Worm (Caenorhabditis elegans) whole organism, L4 larva: ENCODE data around the gene Y47D3A.21.
A peak's percentile ranks its signal among the peaks of the same experiment; 100 is the strongest.

ENCODE experiments used
- F10B5.3 ChIP-seq: sonication (generic microtip); optimal IDR thresholded peaks from 2 replicates; lab custom pipeline; 2016; ENCODE audit warnings: mild to moderate bottlenecking, missing genetic modification characterization, missing compliant biosample characterization
- F44E2.7 ChIP-seq: fragments of 200-800 bp; sonication (Bioruptor generic); IDR thresholded peaks from 2 replicates; pipeline ENCODE4 v2.1.2; 2022; ENCODE audit warnings: missing genetic modification characterization, missing compliant biosample characterization
- R02D3.7 ChIP-seq: fragments of 150-350 bp; sonication (generic microtip); optimal IDR thresholded peaks from 3 replicates; lab custom pipeline; 2014; ENCODE audit warnings: missing biosample characterization, missing genetic modification characterization
- Y105C5A.15 ChIP-seq: fragments of 200-800 bp; sonication (Bioruptor generic); IDR thresholded peaks from 2 replicates; pipeline ENCODE4 v1.3.6; 2022; ENCODE audit warnings: missing genetic modification characterization, missing compliant biosample characterization
- Y5F2A.4 ChIP-seq: fragments of 200-800 bp; sonication (Bioruptor generic); optimal IDR thresholded peaks from 2 replicates; lab custom pipeline; 2018; ENCODE audit warnings: mild to moderate bottlenecking, missing genetic modification characterization, missing compliant biosample characterization
- ZK337.2 ChIP-seq: fragments of 200-800 bp; sonication (Bioruptor generic); IDR thresholded peaks from 2 replicates; pipeline ENCODE4 v1.3.6; 2022; ENCODE audit warnings: missing genetic modification reagents, missing genetic modification characterization, missing compliant biosample characterization
- ama-1 ChIP-seq: fragments of 150-350 bp; optimal IDR thresholded peaks from 2 replicates; lab custom pipeline; 2014; ENCODE audit warnings: inconsistent platforms, mixed read lengths
- attf-4 ChIP-seq: sonication (generic microtip); optimal IDR thresholded peaks from 3 replicates; lab custom pipeline; 2017; ENCODE audit warnings: missing biosample characterization, missing genetic modification characterization
- ceh-32 ChIP-seq: sonication (generic microtip); optimal IDR thresholded peaks from 2 replicates; lab custom pipeline; 2016; ENCODE audit warnings: mild to moderate bottlenecking, missing genetic modification characterization, missing compliant biosample characterization; ENCODE audit not compliant: poor library complexity
- ceh-44 ChIP-seq: fragments of 200-800 bp; sonication (Bioruptor generic); IDR thresholded peaks from 2 replicates; pipeline ENCODE4 v1.3.6; 2022; ENCODE audit warnings: missing genetic modification reagents, missing genetic modification characterization, missing compliant biosample characterization
- ceh-62 ChIP-seq: sonication (generic microtip); optimal IDR thresholded peaks from 2 replicates; lab custom pipeline; 2017; ENCODE audit warnings: missing biosample characterization, missing genetic modification characterization
- cey-2 ChIP-seq: sonication (generic microtip); optimal IDR thresholded peaks from 3 replicates; lab custom pipeline; 2017; ENCODE audit warnings: missing genetic modification characterization, mild to moderate bottlenecking, missing compliant biosample characterization, antibody characterized with exemption, borderline replicate concordance; ENCODE audit not compliant: insufficient read depth
- ctbp-1 ChIP-seq: fragments of 200-800 bp; sonication (Bioruptor generic); IDR thresholded peaks from 2 replicates; pipeline ENCODE4 v1.3.6; 2022; ENCODE audit warnings: missing genetic modification reagents, missing genetic modification characterization, missing compliant biosample characterization
- daf-16 ChIP-seq, 3 experiments: sonication (generic microtip); optimal IDR thresholded peaks; 2 replicates each; lab custom pipeline; 2016 to 2017; ENCODE audit warnings: missing genetic modification characterization in 3 of 3, missing genetic modification reagents in 3 of 3, mild to moderate bottlenecking in 2 of 3, missing compliant biosample characterization in 2 of 3, missing biosample characterization in 1 of 3, moderate library complexity in 1 of 3
- daf-8 ChIP-seq: fragments of 200-800 bp; sonication (Bioruptor generic); IDR thresholded peaks from 2 replicates; pipeline ENCODE4 v1.3.6; 2022; ENCODE audit warnings: missing genetic modification characterization, missing compliant biosample characterization
- dpl-1 ChIP-seq: fragments of 150-350 bp; optimal IDR thresholded peaks from 2 replicates; lab custom pipeline; 2014; ENCODE audit warnings: missing biosample characterization, missing genetic modification reagents, missing genetic modification characterization
- dve-1 ChIP-seq: sonication (generic microtip); optimal IDR thresholded peaks from 2 replicates; lab custom pipeline; 2017; ENCODE audit warnings: antibody characterized with exemption, mild to moderate bottlenecking, missing genetic modification characterization, missing compliant biosample characterization; ENCODE audit not compliant: insufficient read depth
- egl-27 ChIP-seq: sonication (generic microtip); optimal IDR thresholded peaks from 3 replicates; lab custom pipeline; 2017; ENCODE audit warnings: missing biosample characterization, missing genetic modification reagents, missing genetic modification characterization
- egl-43 ChIP-seq: fragments of 200-800 bp; sonication (Bioruptor generic); IDR thresholded peaks from 2 replicates; pipeline ENCODE4 v1.3.6; 2022; ENCODE audit warnings: missing genetic modification reagents, missing genetic modification characterization, missing compliant biosample characterization
- fkh-10 ChIP-seq: fragments of 150-350 bp; optimal IDR thresholded peaks from 2 replicates; lab custom pipeline; 2014; ENCODE audit warnings: missing biosample characterization, missing genetic modification reagents, missing genetic modification characterization
- gei-8 ChIP-seq: fragments of 200-800 bp; sonication (Bioruptor generic); optimal IDR thresholded peaks from 2 replicates; lab custom pipeline; 2018; ENCODE audit warnings: mild to moderate bottlenecking, missing genetic modification characterization, missing compliant biosample characterization
- hlh-11 ChIP-seq: fragments of 200-800 bp; sonication (Bioruptor generic); optimal IDR thresholded peaks from 2 replicates; lab custom pipeline; 2018; ENCODE audit warnings: mild to moderate bottlenecking, missing genetic modification characterization, missing compliant biosample characterization
- hmg-1.1 ChIP-seq: fragments of 200-800 bp; sonication (Bioruptor generic); IDR thresholded peaks from 2 replicates; pipeline ENCODE4 v1.3.6; 2022; ENCODE audit warnings: missing genetic modification reagents, missing genetic modification characterization, missing compliant biosample characterization
- jun-1 ChIP-seq: fragments of 150-350 bp; optimal IDR thresholded peaks from 2 replicates; lab custom pipeline; 2014; ENCODE audit warnings: missing biosample characterization, missing genetic modification reagents, missing genetic modification characterization
- lim-7 ChIP-seq: fragments of 200-800 bp; sonication (Bioruptor generic); IDR thresholded peaks from 2 replicates; pipeline ENCODE4 v1.3.6; 2022; ENCODE audit warnings: missing genetic modification characterization, missing compliant biosample characterization
- lin-38 ChIP-seq: fragments of 200-800 bp; sonication (Bioruptor generic); IDR thresholded peaks from 2 replicates; pipeline ENCODE4 v1.3.6; 2022; ENCODE audit warnings: missing genetic modification reagents, missing genetic modification characterization, missing compliant biosample characterization
- lin-39 ChIP-seq: fragments of 150-350 bp; optimal IDR thresholded peaks from 2 replicates; lab custom pipeline; 2014; ENCODE audit warnings: missing biosample characterization, missing genetic modification reagents, missing genetic modification characterization
- madf-5 ChIP-seq, 2 experiments: fragments of 200-800 bp; sonication (Bioruptor generic); IDR thresholded peaks; 2 replicates each; pipeline ENCODE4 v1.3.6; 2022; ENCODE audit warnings: missing compliant biosample characterization in 2 of 2, missing genetic modification characterization in 2 of 2
- madf-9 ChIP-seq: fragments of 200-800 bp; sonication (Bioruptor generic); conservative IDR thresholded peaks from 2 replicates; pipeline ENCODE4 v1.3.6; 2022; ENCODE audit warnings: missing genetic modification reagents, missing genetic modification characterization, missing compliant biosample characterization
- mdt-29 ChIP-seq: fragments of 200-800 bp; sonication (Bioruptor generic); IDR thresholded peaks from 2 replicates; pipeline ENCODE4 v1.3.6; 2022; ENCODE audit warnings: missing genetic modification reagents, missing genetic modification characterization, missing compliant biosample characterization
- mep-1 ChIP-seq: fragments of 150-350 bp; sonication (generic microtip); optimal IDR thresholded peaks from 3 replicates; lab custom pipeline; 2014; ENCODE audit warnings: missing biosample characterization, missing genetic modification characterization
- mes-2 ChIP-seq: sonication (generic microtip); optimal IDR thresholded peaks from 2 replicates; lab custom pipeline; 2016; ENCODE audit warnings: missing genotype, mild to moderate bottlenecking, missing genetic modification characterization, missing compliant biosample characterization; ENCODE audit not compliant: poor library complexity, severe bottlenecking
- mxl-3 ChIP-seq: fragments of 200-800 bp; sonication (Bioruptor generic); optimal IDR thresholded peaks from 2 replicates; lab custom pipeline; 2018; ENCODE audit warnings: mild to moderate bottlenecking, missing genetic modification characterization, missing compliant biosample characterization
- nhr-11 ChIP-seq: fragments of 150-350 bp; optimal IDR thresholded peaks from 2 replicates; lab custom pipeline; 2014; ENCODE audit warnings: missing biosample characterization, missing genetic modification characterization
- nhr-237 ChIP-seq: sonication (generic microtip); optimal IDR thresholded peaks from 2 replicates; lab custom pipeline; 2017; ENCODE audit warnings: missing biosample characterization, missing genetic modification characterization
- nhr-48 ChIP-seq: sonication (generic microtip); optimal IDR thresholded peaks from 2 replicates; lab custom pipeline; 2016; ENCODE audit warnings: mild to moderate bottlenecking, missing genetic modification characterization, missing compliant biosample characterization
- nhr-6 ChIP-seq: fragments of 150-350 bp; optimal IDR thresholded peaks from 2 replicates; lab custom pipeline; 2014; ENCODE audit warnings: missing biosample characterization, missing genetic modification characterization
- nhr-76 ChIP-seq: fragments of 150-350 bp; optimal IDR thresholded peaks from 2 replicates; lab custom pipeline; 2014; ENCODE audit warnings: missing biosample characterization, missing genetic modification characterization
- nhr-77 ChIP-seq: fragments of 150-350 bp; optimal IDR thresholded peaks from 2 replicates; lab custom pipeline; 2014; ENCODE audit warnings: missing biosample characterization, missing genetic modification characterization
- rbr-2 ChIP-seq: sonication (generic microtip); optimal IDR thresholded peaks from 2 replicates; lab custom pipeline; 2016; ENCODE audit warnings: missing genotype, missing genetic modification characterization, missing compliant biosample characterization
- set-16 ChIP-seq: fragments of 200-800 bp; sonication (Bioruptor generic); IDR thresholded peaks from 2 replicates; pipeline ENCODE4 v1.3.6; 2022; ENCODE audit warnings: missing genetic modification reagents, missing genetic modification characterization, missing compliant biosample characterization
- snpc-1.2 ChIP-seq: fragments of 200-800 bp; sonication (Bioruptor generic); IDR thresholded peaks from 2 replicates; pipeline ENCODE4 v1.3.6; 2022; ENCODE audit warnings: missing genetic modification reagents, missing genetic modification characterization, missing compliant biosample characterization
- snpc-4 ChIP-seq: fragments of 150-350 bp; optimal IDR thresholded peaks from 2 replicates; lab custom pipeline; 2014; ENCODE audit warnings: missing biosample characterization, missing genetic modification characterization
- spr-1 ChIP-seq: sonication (generic microtip); optimal IDR thresholded peaks from 2 replicates; lab custom pipeline; 2016; ENCODE audit warnings: mild to moderate bottlenecking, missing genetic modification characterization, missing compliant biosample characterization
- tag-97 ChIP-seq: fragments of 200-800 bp; sonication (Bioruptor generic); IDR thresholded peaks from 2 replicates; pipeline ENCODE4 v1.3.6; 2022; ENCODE audit warnings: missing genetic modification characterization, missing compliant biosample characterization
- tra-1 ChIP-seq: fragments of 200-800 bp; sonication (Bioruptor generic); IDR thresholded peaks from 2 replicates; pipeline ENCODE4 v1.3.6; 2022; ENCODE audit warnings: missing genetic modification reagents, missing genetic modification characterization, missing compliant biosample characterization
- unc-130 ChIP-seq: sonication (generic microtip); optimal IDR thresholded peaks from 2 replicates; lab custom pipeline; 2016; ENCODE audit warnings: missing genetic modification reagents, missing genetic modification characterization, missing compliant biosample characterization
- vab-7 ChIP-seq: fragments of 200-800 bp; sonication (Bioruptor generic); IDR thresholded peaks from 2 replicates; pipeline ENCODE4 v1.3.6; 2022; ENCODE audit warnings: missing genetic modification reagents, missing genetic modification characterization, missing compliant biosample characterization
- zfp-2 ChIP-seq: sonication (generic microtip); optimal IDR thresholded peaks from 2 replicates; lab custom pipeline; 2016; ENCODE audit warnings: mild to moderate bottlenecking, missing genetic modification characterization, missing compliant biosample characterization
- zip-2 ChIP-seq: fragments of 150-350 bp; optimal IDR thresholded peaks from 2 replicates; lab custom pipeline; 2014; ENCODE audit warnings: missing biosample characterization, missing genetic modification characterization
- ztf-11 ChIP-seq: fragments of 150-350 bp; optimal IDR thresholded peaks from 2 replicates; lab custom pipeline; 2014; ENCODE audit warnings: missing biosample characterization, missing genetic modification characterization
- ztf-7 ChIP-seq: fragments of 150-350 bp; optimal IDR thresholded peaks from 2 replicates; lab custom pipeline; 2014; ENCODE audit warnings: missing biosample characterization, missing genetic modification characterization

Y47D3A.21 gene

ce11 chrIII:11317164-11317620 lies 38.5 kb upstream of the Y47D3A.21 start, which contains the start of gene mcm-10 (continued):
- TF ChIP-seq daf-8 (GFP tag; lab: Robert Waterston, UW): no peak
- no peak for TF ChIP-seq attf-4 (tag; lab: Kevin White, UChicago)
- no peak for TF ChIP-seq cey-2
- TF ChIP-seq nhr-48: no peak
- TF ChIP-seq hmg-1.1 (GFP tag; lab: Robert Waterston, UW): peak; percentile 76
- TF ChIP-seq ceh-44: peak; percentile 71; the same call in 1 of the 2 replicates
- TF ChIP-seq Y5F2A.4 (GFP tag; lab: Kevin White, UChicago): no peak
- peak; percentile 72 for TF ChIP-seq ctbp-1 (GFP tag; lab: Robert Waterston, UW)
- peak; percentile 32 for TF ChIP-seq fkh-10 (GFP tag; lab: Kevin White, UChicago)
- no peak for TF ChIP-seq F44E2.7
- TF ChIP-seq rbr-2 (tag; lab: Kevin White, UChicago): peak; percentile 73
- TF ChIP-seq Y105C5A.15 (GFP tag; lab: Robert Waterston, UW): no peak
- peak in 1 of 2 experiments; percentile 26 for TF ChIP-seq daf-16 (GFP tag; optimal IDR thresholded peaks at IDR 0.05; lab: Kevin White, UChicago)
- TF ChIP-seq daf-16 (tag; optimal IDR thresholded peaks at IDR 0.05; lab: Kevin White, UChicago): peak; percentile 24
- TF ChIP-seq snpc-1.2 (GFP tag; lab: Robert Waterston, UW): no peak
- no peak for TF ChIP-seq ztf-7 (tag; lab: Kevin White, UChicago)
- no peak for TF ChIP-seq nhr-77 (tag; lab: Kevin White, UChicago)
- TF ChIP-seq mes-2 (tag; lab: Kevin White, UChicago): peak; percentile 86
- TF ChIP-seq madf-9 (GFP tag; lab: Robert Waterston, UW): no peak
- TF ChIP-seq spr-1 (tag; lab: Kevin White, UChicago): peak; percentile 13
- no peak for TF ChIP-seq zip-2 (tag; lab: Kevin White, UChicago)
- 0 out of 2 replicates have a peak, but pooled peaks have one; percentile 50 for TF ChIP-seq ZK337.2 (GFP tag; lab: Robert Waterston, UW)
- no peak for TF ChIP-seq set-16
- no peak for TF ChIP-seq mdt-29
- no peak for TF ChIP-seq F10B5.3 (tag; lab: Kevin White, UChicago)
- TF ChIP-seq snpc-4 (tag; lab: Kevin White, UChicago): no peak
- TF ChIP-seq tag-97: no peak
- peak; percentile 90 for TF ChIP-seq dpl-1 (GFP tag; lab: Kevin White, UChicago)
- no peak for TF ChIP-seq lim-7 (GFP tag; lab: Robert Waterston, UW)
- peak; percentile 65 for TF ChIP-seq dve-1
- TF ChIP-seq R02D3.7 (tag; lab: Kevin White, UChicago): no peak
- TF ChIP-seq nhr-76 (tag; lab: Kevin White, UChicago): no peak
- no peak for TF ChIP-seq nhr-6 (tag; lab: Kevin White, UChicago)
- no peak for TF ChIP-seq lin-39 (tag; lab: Kevin White, UChicago)
- TF ChIP-seq egl-27: no peak
- no peak for TF ChIP-seq mxl-3 (GFP tag; lab: Kevin White, UChicago)
- no peak for TF ChIP-seq hlh-11 (tag; lab: Kevin White, UChicago)
- TF ChIP-seq zfp-2: no peak
- peak; percentile 78 for TF ChIP-seq unc-130 (GFP tag; lab: Kevin White, UChicago)
- no peak for TF ChIP-seq ceh-32 (tag; lab: Kevin White, UChicago)
- TF ChIP-seq madf-5 (GFP tag; IDR thresholded peaks at IDR 0.05; lab: Robert Waterston, UW): no peak
- peak; percentile 34 for TF ChIP-seq mep-1 (tag; lab: Kevin White, UChicago)
- TF ChIP-seq nhr-11: peak; percentile 29
- no peak for TF ChIP-seq ama-1 (lab: Kevin White, UChicago)
- no peak for TF ChIP-seq tra-1 (GFP tag; lab: Robert Waterston, UW)
- TF ChIP-seq vab-7 (GFP tag; lab: Robert Waterston, UW): peak; percentile 68
- TF ChIP-seq ceh-62 (tag; lab: Kevin White, UChicago): no peak
- TF ChIP-seq gei-8 (GFP tag; lab: Kevin White, UChicago): no peak
- TF ChIP-seq ztf-11 (tag; lab: Kevin White, UChicago): no peak
- no peak for TF ChIP-seq jun-1 (tag; lab: Kevin White, UChicago)
- TF ChIP-seq lin-38 (GFP tag; lab: Robert Waterston, UW): peak; percentile 62
- no peak for TF ChIP-seq nhr-237 (tag; lab: Kevin White, UChicago)
- 0 out of 2 replicates have a peak, but pooled peaks have one; percentile 49 for TF ChIP-seq egl-43 (GFP tag; lab: Robert Waterston, UW)
